ENCODE assay signal across 8 worm cellular contexts in genomic region chrII:2734735-2735134, ce11.
TF ChIP-seq lines count a peak whose summit lies in the region.

No protein-coding gene starts in this region.

TF ChIP-seq in whole organism, L1 larva, 84 proteins besides CTCF, POLR2A, EP300 and RAD21 (continues in another document):
- TF ChIP-seq nhr-84 (tag; optimal IDR thresholded peaks at IDR 0.05; lab: Kevin White, UChicago) (no peak), tbx-2 (tag; optimal IDR thresholded peaks at IDR 0.05; lab: Kevin White, UChicago) (no peak), ama-1 (optimal IDR thresholded peaks at IDR 0.05; lab: Kevin White, UChicago) (no peak), dpl-1 (GFP tag; optimal IDR thresholded peaks at IDR 0.05; lab: Kevin White, UChicago) (peak in 2 of 3 experiments; percentile 12 to 21), elt-3 (tag; optimal IDR thresholded peaks at IDR 0.05; lab: Kevin White, UChicago) (no peak), nhr-85 (tag; lab: Kevin White, UChicago) (peak; percentile 53), ceh-82 (tag; optimal IDR thresholded peaks at IDR 0.05; lab: Kevin White, UChicago) (peak in 1 of 3 experiments; percentile 61), fkh-10 (GFP tag; optimal IDR thresholded peaks at IDR 0.05; lab: Kevin White, UChicago) (no peak), lin-13 (GFP tag; optimal IDR thresholded peaks at IDR 0.05; lab: Kevin White, UChicago) (no peak), lin-35 (GFP tag; optimal IDR thresholded peaks at IDR 0.05; lab: Kevin White, UChicago) (peak in 1 of 2 experiments; percentile 4), nhr-11 (tag; optimal IDR thresholded peaks at IDR 0.05; lab: Kevin White, UChicago) (no peak), irx-1 (tag; optimal IDR thresholded peaks at IDR 0.05; lab: Kevin White, UChicago) (no peak)

TF ChIP-seq in whole organism, L2 larva, 48 proteins besides CTCF, POLR2A, EP300 and RAD21:
- TF ChIP-seq lin-11 (tag; optimal IDR thresholded peaks at IDR 0.05; lab: Kevin White, UChicago) (no peak), C34F6.9 (tag; optimal IDR thresholded peaks at IDR 0.05; lab: Kevin White, UChicago) (peak; percentile 28), fos-1 (tag; optimal IDR thresholded peaks at IDR 0.05; lab: Kevin White, UChicago) (peak; percentile 13), lsy-2 (tag; optimal IDR thresholded peaks at IDR 0.05; lab: Kevin White, UChicago) (peak in 1 of 2 experiments; percentile 22), nhr-23 (tag; optimal IDR thresholded peaks at IDR 0.05; lab: Kevin White, UChicago) (no peak), nhr-6 (tag; optimal IDR thresholded peaks at IDR 0.05; lab: Kevin White, UChicago) (no peak), nhr-129 (tag; optimal IDR thresholded peaks at IDR 0.05; lab: Kevin White, UChicago) (peak; percentile 4), nhr-77 (tag; optimal IDR thresholded peaks at IDR 0.05; lab: Kevin White, UChicago) (no peak), nhr-11 (tag; optimal IDR thresholded peaks at IDR 0.05; lab: Kevin White, UChicago) (no peak), F13H6.1 (tag; optimal IDR thresholded peaks at IDR 0.05; lab: Kevin White, UChicago) (peak; percentile 67), ceh-16 (tag; optimal IDR thresholded peaks at IDR 0.05; lab: Kevin White, UChicago) (peak; percentile 30)

TF ChIP-seq in whole organism, L3 larva, 47 proteins besides CTCF, POLR2A, EP300 and RAD21:
- TF ChIP-seq nhr-23 (tag; optimal IDR thresholded peaks at IDR 0.05; lab: Kevin White, UChicago), result peak; percentile 20
- TF ChIP-seq snpc-4 (tag; optimal IDR thresholded peaks at IDR 0.05; lab: Kevin White, UChicago), result peak; percentile 23
- TF ChIP-seq nhr-11 (tag; optimal IDR thresholded peaks at IDR 0.05; lab: Kevin White, UChicago), result no peak
- TF ChIP-seq ceh-9 (tag; optimal IDR thresholded peaks at IDR 0.05; lab: Kevin White, UChicago), result no peak
- TF ChIP-seq fkh-10 (GFP tag; optimal IDR thresholded peaks at IDR 0.05; lab: Kevin White, UChicago), result no peak
- TF ChIP-seq hmg-11 (tag; optimal IDR thresholded peaks at IDR 0.05; lab: Kevin White, UChicago), result peak; percentile 40
- peak; percentile 32 for TF ChIP-seq nhr-25 (tag; optimal IDR thresholded peaks at IDR 0.05; lab: Kevin White, UChicago)
- peak; percentile 61 for TF ChIP-seq lin-39 (tag; optimal IDR thresholded peaks at IDR 0.05; lab: Kevin White, UChicago)
- peak; percentile 17 for TF ChIP-seq jun-1 (tag; optimal IDR thresholded peaks at IDR 0.05; lab: Kevin White, UChicago)
- peak; percentile 79 for TF ChIP-seq nfya-1 (tag; optimal IDR thresholded peaks at IDR 0.05; lab: Kevin White, UChicago; ENCODE audit: insufficient read depth)

TF ChIP-seq in whole organism, L4 larva, 104 proteins besides CTCF, POLR2A, EP300 and RAD21 (continues in another document):
- 0 out of 2 replicates have a peak, but pooled peaks have one; percentile 44 for TF ChIP-seq dmd-9 (GFP tag; IDR thresholded peaks at IDR 0.05; lab: Robert Waterston, UW)
- peak; percentile 46 for TF ChIP-seq hlh-30 (tag; optimal IDR thresholded peaks at IDR 0.05; lab: Kevin White, UChicago; ENCODE audit: insufficient read depth)
- TF ChIP-seq aha-1 (tag; lab: Kevin White, UChicago), result peak; percentile 70
- TF ChIP-seq Y105C5A.15 (GFP tag; IDR thresholded peaks at IDR 0.05; lab: Robert Waterston, UW), result no peak
- TF ChIP-seq snpc-1.2 (GFP tag; IDR thresholded peaks at IDR 0.05; lab: Robert Waterston, UW), result no peak
- TF ChIP-seq hif-1 (tag; optimal IDR thresholded peaks at IDR 0.05; lab: Kevin White, UChicago), result no peak
- no peak for TF ChIP-seq Y48G9A.11 (GFP tag; IDR thresholded peaks at IDR 0.05; lab: Robert Waterston, UW)
- TF ChIP-seq lin-39 (tag; optimal IDR thresholded peaks at IDR 0.05; lab: Kevin White, UChicago), result no peak
- 0 out of 2 replicates have a peak, but pooled peaks have one; percentile 7 for TF ChIP-seq egl-43 (GFP tag; IDR thresholded peaks at IDR 0.05; lab: Robert Waterston, UW)
- TF ChIP-seq hmg-1.1 (GFP tag; IDR thresholded peaks at IDR 0.05; lab: Robert Waterston, UW), result peak; percentile 72
- TF ChIP-seq mes-2 (tag; optimal IDR thresholded peaks at IDR 0.05; lab: Kevin White, UChicago; ENCODE audit: poor library complexity, severe bottlenecking), result peak; percentile 59
- no peak for TF ChIP-seq D1046.2 (GFP tag; IDR thresholded peaks at IDR 0.05; lab: Robert Waterston, UW)

TF ChIP-seq in whole organism, early embryonic, 17 proteins besides CTCF, POLR2A, EP300 and RAD21:
- 0 out of 2 replicates have a peak, but pooled peaks have one; percentile 27 for TF ChIP-seq scrt-1 (GFP tag; IDR thresholded peaks at IDR 0.05; lab: Robert Waterston, UW)
- TF ChIP-seq ceh-36 (tag; optimal IDR thresholded peaks at IDR 0.05; lab: Kevin White, UChicago), result no peak
TF ChIP-seq in whole organism, early embryonic: peak in this region for 1.

TF ChIP-seq in whole organism, late embryonic, 69 proteins besides CTCF, POLR2A, EP300 and RAD21:
- TF ChIP-seq nfya-1 (tag; optimal IDR thresholded peaks at IDR 0.05; lab: Kevin White, UChicago) (peak; percentile 49), unc-55 (GFP tag; optimal IDR thresholded peaks at IDR 0.05; lab: Kevin White, UChicago) (no peak), ceh-22 (tag; optimal IDR thresholded peaks at IDR 0.05; lab: Kevin White, UChicago) (no peak)

TF ChIP-seq in whole organism, mixed stage, embryonic, 35 proteins besides CTCF, POLR2A, EP300 and RAD21:
- TF ChIP-seq sptf-1 (tag; optimal IDR thresholded peaks at IDR 0.05; lab: Kevin White, UChicago) (peak; percentile 4), ztf-11 (tag; optimal IDR thresholded peaks at IDR 0.05; lab: Kevin White, UChicago) (no peak), mep-1 (tag; optimal IDR thresholded peaks at IDR 0.05; lab: Kevin White, UChicago) (peak; percentile 16)

TF ChIP-seq in whole organism, young adult, 124 proteins besides CTCF, POLR2A, EP300 and RAD21:
- TF ChIP-seq madf-3 (GFP tag; IDR thresholded peaks at IDR 0.05; lab: Robert Waterston, UW), result 0 out of 2 replicates have a peak, but pooled peaks have one; percentile 23
- TF ChIP-seq cebp-2 (GFP tag; IDR thresholded peaks at IDR 0.05; lab: Robert Waterston, UW), result 0 out of 2 replicates have a peak, but pooled peaks have one; percentile 12
- TF ChIP-seq zfh-2 (GFP tag; conservative IDR thresholded peaks at IDR 0.05; lab: Robert Waterston, UW), result peak; percentile 39; the same call in 1 of the 2 replicates
- no peak for TF ChIP-seq Y53G8AR.9 (GFP tag; conservative IDR thresholded peaks at IDR 0.05; lab: Robert Waterston, UW)
- no peak for TF ChIP-seq B0019.2 (GFP tag; conservative IDR thresholded peaks at IDR 0.05; lab: Robert Waterston, UW)
- no peak for TF ChIP-seq cebp-1 (GFP tag; IDR thresholded peaks at IDR 0.05; lab: Robert Waterston, UW)
- peak; percentile 10 for TF ChIP-seq cebp-1 (tag; optimal IDR thresholded peaks at IDR 0.05; lab: Kevin White, UChicago)
- TF ChIP-seq hmg-1.2 (GFP tag; IDR thresholded peaks at IDR 0.05; lab: Robert Waterston, UW), result peak; percentile 61; the same call in 1 of the 2 replicates
- no peak for TF ChIP-seq xnd-1 (tag; optimal IDR thresholded peaks at IDR 0.05; lab: Kevin White, UChicago)
